Worm (Caenorhabditis elegans): ENCODE measurements around the gene rnh-1.2.

DNA sequence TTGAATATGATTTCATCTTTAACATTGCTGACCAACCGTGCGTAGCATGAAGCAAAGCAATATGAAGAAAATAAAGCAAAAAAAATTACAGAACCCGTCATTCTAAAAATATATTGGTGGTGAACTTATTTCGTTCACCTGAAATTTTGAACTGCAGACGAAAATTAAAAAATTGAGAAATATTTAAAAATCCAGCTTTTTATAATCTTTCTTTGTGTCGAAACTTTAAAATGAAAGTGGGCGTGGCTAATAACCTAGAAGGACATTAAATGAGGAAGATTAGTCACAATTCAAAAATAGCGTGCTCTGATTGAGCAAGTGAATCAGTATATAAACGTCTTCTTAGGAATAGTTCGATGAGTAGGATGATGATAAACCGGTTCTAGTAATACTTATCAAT, 7.7 kb upstream of the rnh-1.2 start, which contains the start of gene old-2:
- no peak for TF ChIP-seq R02D3.7 (tag; optimal IDR thresholded peaks at IDR 0.05)
- no peak for TF ChIP-seq egl-27 (tag; optimal IDR thresholded peaks at IDR 0.05)
- TF ChIP-seq nhr-6 (tag; optimal IDR thresholded peaks at IDR 0.05) = no peak
- no peak for TF ChIP-seq nhr-12 (tag; optimal IDR thresholded peaks at IDR 0.05)
- TF ChIP-seq elt-3 (tag; optimal IDR thresholded peaks at IDR 0.05) = no peak
- no peak for TF ChIP-seq lsy-2 (tag; optimal IDR thresholded peaks at IDR 0.05)
- no peak for TF ChIP-seq mdl-1 (tag; optimal IDR thresholded peaks at IDR 0.05)
- no peak for TF ChIP-seq nhr-77 (tag; optimal IDR thresholded peaks at IDR 0.05)
- TF ChIP-seq unc-39 (tag; optimal IDR thresholded peaks at IDR 0.05) = no peak
- no peak for TF ChIP-seq ZK546.5 (tag; optimal IDR thresholded peaks at IDR 0.05)
- no peak for TF ChIP-seq lin-13 (GFP tag; optimal IDR thresholded peaks at IDR 0.05)
- TF ChIP-seq fos-1 (tag; optimal IDR thresholded peaks at IDR 0.05) = no peak
- TF ChIP-seq nhr-11 (tag; optimal IDR thresholded peaks at IDR 0.05) = no peak
